Worm (Caenorhabditis elegans) whole organism, mixed stage, embryonic: ENCODE data around the gene cup-4.

ENCODE experiments used
- ces-1 ChIP-seq: fragments of 150-350 bp; optimal IDR thresholded peaks from 2 replicates; lab custom pipeline; 2014; ENCODE audit warnings: missing biosample characterization, missing genetic modification reagents, missing genetic modification characterization
- drap-1 ChIP-seq: fragments of 200-800 bp; sonication (Bioruptor generic); optimal IDR thresholded peaks from 3 replicates; lab custom pipeline; 2018; ENCODE audit warnings: mild to moderate bottlenecking, missing genetic modification characterization, missing compliant biosample characterization
- lin-13 ChIP-seq: fragments of 150-350 bp; optimal IDR thresholded peaks from 2 replicates; lab custom pipeline; 2014; ENCODE audit warnings: missing biosample characterization, missing genetic modification characterization
- mep-1 ChIP-seq: fragments of 150-350 bp; optimal IDR thresholded peaks from 2 replicates; lab custom pipeline; 2017; ENCODE audit warnings: missing biosample characterization, missing genetic modification reagents, missing genetic modification characterization, inconsistent platforms
- mls-2 ChIP-seq: sonication (generic microtip); optimal IDR thresholded peaks from 2 replicates; lab custom pipeline; 2016; ENCODE audit warnings: mild to moderate bottlenecking, missing genetic modification characterization, moderate library complexity, missing compliant biosample characterization
- nhr-12 ChIP-seq: fragments of 150-350 bp; optimal IDR thresholded peaks from 2 replicates; lab custom pipeline; 2014; ENCODE audit warnings: missing biosample characterization, missing genetic modification characterization
- nhr-2 ChIP-seq: fragments of 150-350 bp; optimal IDR thresholded peaks from 2 replicates; lab custom pipeline; 2014; ENCODE audit warnings: missing biosample characterization, missing genetic modification characterization
- nhr-237 ChIP-seq: fragments of 150-350 bp; optimal IDR thresholded peaks from 2 replicates; lab custom pipeline; 2014; ENCODE audit warnings: missing biosample characterization, missing genetic modification characterization
- snpc-4 ChIP-seq: fragments of 150-350 bp; optimal IDR thresholded peaks from 2 replicates; lab custom pipeline; 2014; ENCODE audit warnings: missing biosample characterization, missing genetic modification characterization
- sptf-1 ChIP-seq: sonication (generic microtip); optimal IDR thresholded peaks from 2 replicates; lab custom pipeline; 2017; ENCODE audit warnings: mild to moderate bottlenecking, missing genetic modification characterization, moderate library complexity, missing compliant biosample characterization
- unc-62 ChIP-seq: fragments of 150-350 bp; optimal IDR thresholded peaks from 2 replicates; lab custom pipeline; 2014; ENCODE audit warnings: missing biosample characterization, missing genetic modification reagents, missing genetic modification characterization
- ztf-11 ChIP-seq: fragments of 150-350 bp; optimal IDR thresholded peaks from 2 replicates; lab custom pipeline; 2014; ENCODE audit warnings: missing biosample characterization, missing genetic modification characterization

DNA sequence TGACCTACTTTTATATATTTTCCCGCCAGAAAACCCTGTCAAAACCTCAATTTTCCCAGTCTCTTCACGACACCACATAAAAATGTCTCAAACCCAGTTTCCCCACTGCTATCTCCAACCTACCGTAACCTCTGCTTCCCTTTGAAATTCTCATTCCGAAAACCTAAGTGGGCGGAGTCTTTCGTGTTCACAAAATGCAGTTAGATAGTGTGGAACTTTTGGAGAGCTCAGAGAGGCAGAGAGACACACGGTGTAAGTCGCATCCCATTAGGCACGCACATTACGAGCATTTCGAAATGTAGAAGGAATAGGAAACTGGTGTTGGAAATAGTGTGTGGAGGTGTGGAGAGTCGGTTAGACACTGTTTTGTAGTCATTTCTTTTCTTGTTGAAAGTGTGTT is 46.4 kb upstream of the cup-4 start:
- TF ChIP-seq nhr-12 (tag; lab: Kevin White, UChicago) (no peak), nhr-237 (tag; lab: Kevin White, UChicago) (no peak), mls-2 (tag; lab: Kevin White, UChicago) (no peak), unc-62 (GFP tag; lab: Kevin White, UChicago) (no peak), sptf-1 (tag; lab: Kevin White, UChicago) (no peak), lin-13 (tag; lab: Kevin White, UChicago) (no peak), ces-1 (GFP tag; lab: Kevin White, UChicago) (no peak), nhr-2 (tag; lab: Kevin White, UChicago) (no peak), mep-1 (tag; lab: Kevin White, UChicago) (no peak), snpc-4 (no peak), ztf-11 (tag; lab: Kevin White, UChicago) (no peak), drap-1 (GFP tag; lab: Kevin White, UChicago) (no peak)
